Fruit fly (Drosophila melanogaster): ENCODE results near the gene CG5011.

DNA sequence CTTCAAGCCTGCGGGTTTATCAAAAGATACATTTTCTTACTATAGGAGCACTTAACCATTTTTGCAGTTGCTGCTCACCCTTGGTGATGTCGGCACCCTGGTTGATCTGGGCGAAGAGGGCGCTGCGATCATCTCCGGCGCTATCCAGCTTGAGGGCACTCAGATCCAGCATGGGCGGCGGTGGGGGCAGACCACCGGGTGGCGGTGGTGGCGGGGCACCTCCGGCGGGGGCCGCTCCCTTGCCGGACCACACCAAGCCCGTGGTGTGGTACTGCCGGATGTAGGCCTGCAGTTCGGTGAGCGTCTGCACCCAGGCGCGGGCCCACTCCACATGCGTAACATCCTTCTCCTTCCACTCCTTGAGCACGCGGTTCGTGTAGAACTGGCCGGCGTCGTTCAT is 47.8 kb upstream of the CG5011 start:
- TF ChIP-seq sd (tag; optimal IDR thresholded peaks at IDR 0.05) (no peak), unc-4 (GFP tag; IDR thresholded peaks at IDR 0.05; ENCODE audit: partially characterized antibody) (no peak), mam (GFP tag; optimal IDR thresholded peaks at IDR 0.05) (no peak), pb (GFP tag; optimal IDR thresholded peaks at IDR 0.05) (no peak), psq (GFP tag; optimal IDR thresholded peaks at IDR 0.05) (no peak), mirr (GFP tag; optimal IDR thresholded peaks at IDR 0.05) (no peak), CG9609 (GFP tag; optimal IDR thresholded peaks at IDR 0.05) (no peak), caup (GFP tag; optimal IDR thresholded peaks at IDR 0.05; ENCODE audit: severe bottlenecking) (no peak), usp (GFP tag; optimal IDR thresholded peaks at IDR 0.05) (no peak)

Measured in whole organism, embryonic.